Fruit fly (Drosophila melanogaster): ENCODE results near the gene CG2747.

Gene CG2747

dm6 chr3R:8027203-8027688, 3.3 kb downstream of the CG2747 start (continued):
- TF ChIP-seq dsf (GFP tag; optimal IDR thresholded peaks at IDR 0.05; ENCODE audit: borderline replicate concordance) (no peak), fru (GFP tag; optimal IDR thresholded peaks at IDR 0.05) (no peak), tai (GFP tag; optimal IDR thresholded peaks at IDR 0.05) (no peak), rgr (GFP tag; optimal IDR thresholded peaks at IDR 0.05) (peak; percentile 84), Sp1 (GFP tag; optimal IDR thresholded peaks at IDR 0.05) (peak; percentile 90)

dm6 chr3R:8026515-8026914, 4.1 kb downstream of the CG2747 start:
- no peak for TF ChIP-seq foxo (GFP tag; optimal IDR thresholded peaks at IDR 0.05)
- TF ChIP-seq ey (GFP tag; optimal IDR thresholded peaks at IDR 0.05): no peak
- TF ChIP-seq Jra (GFP tag; optimal IDR thresholded peaks at IDR 0.05): no peak
- TF ChIP-seq dsf (GFP tag; optimal IDR thresholded peaks at IDR 0.05; ENCODE audit: borderline replicate concordance): no peak

dm6 chr3R:8013121-8014009, 17.2 kb downstream of the CG2747 start, which contains the start of the genes CG10435 and Pbp95:
Gene CG10435, minus strand, starts transcription at chr3R:8013201.
Gene Pbp95, plus strand, starts transcription at chr3R:8013791.
- no peak for TF ChIP-seq fru (GFP tag; optimal IDR thresholded peaks at IDR 0.05)
- no peak for TF ChIP-seq br (GFP tag; optimal IDR thresholded peaks at IDR 0.05)
- peak; percentile 55 for TF ChIP-seq jim (GFP tag; optimal IDR thresholded peaks at IDR 0.05)
- TF ChIP-seq Dif (GFP tag; optimal IDR thresholded peaks at IDR 0.05; ENCODE audit: partially characterized antibody): peak; percentile 7
- TF ChIP-seq Vsx2 (GFP tag; optimal IDR thresholded peaks at IDR 0.05; ENCODE audit: partially characterized antibody): peak; percentile 93
- TF ChIP-seq dmrt93B (GFP tag; optimal IDR thresholded peaks at IDR 0.05): no peak
- peak; percentile 28 for TF ChIP-seq OdsH (GFP tag; optimal IDR thresholded peaks at IDR 0.05)
- TF ChIP-seq Rel (GFP tag; optimal IDR thresholded peaks at IDR 0.05): no peak
- TF ChIP-seq Rel (tag; optimal IDR thresholded peaks at IDR 0.05): no peak
- TF ChIP-seq usp (GFP tag; optimal IDR thresholded peaks at IDR 0.05): no peak
- peak; percentile 19 for TF ChIP-seq dsf (GFP tag; optimal IDR thresholded peaks at IDR 0.05; ENCODE audit: borderline replicate concordance)
- no peak for TF ChIP-seq tai (GFP tag; optimal IDR thresholded peaks at IDR 0.05)
- TF ChIP-seq Myc (optimal IDR thresholded peaks at IDR 0.05): peak; percentile 67
- peak; percentile 52 for TF ChIP-seq ey (GFP tag; optimal IDR thresholded peaks at IDR 0.05)
- TF ChIP-seq psq (GFP tag; optimal IDR thresholded peaks at IDR 0.05): peak; percentile 39
- peak; percentile 62 for TF ChIP-seq h (GFP tag; optimal IDR thresholded peaks at IDR 0.05)
- TF ChIP-seq Mio (GFP tag; optimal IDR thresholded peaks at IDR 0.05): no peak
- TF ChIP-seq Jra (GFP tag; optimal IDR thresholded peaks at IDR 0.05): no peak
- no peak for TF ChIP-seq CrebA (GFP tag; optimal IDR thresholded peaks at IDR 0.05; ENCODE audit: borderline replicate concordance)
- TF ChIP-seq sv (GFP tag; optimal IDR thresholded peaks at IDR 0.05): no peak
- TF ChIP-seq GATAd (GFP tag; optimal IDR thresholded peaks at IDR 0.05): no peak
- TF ChIP-seq lola (GFP tag; optimal IDR thresholded peaks at IDR 0.05): no peak
- no peak for TF ChIP-seq Abd-B (GFP tag; optimal IDR thresholded peaks at IDR 0.05)
- peak; percentile 86 for TF ChIP-seq Hr83 (GFP tag; optimal IDR thresholded peaks at IDR 0.05; ENCODE audit: poor library complexity, severe bottlenecking)
- peak; percentile 38 for TF ChIP-seq HLH106 (tag; optimal IDR thresholded peaks at IDR 0.05)
- peak; percentile 81 for TF ChIP-seq woc (GFP tag; optimal IDR thresholded peaks at IDR 0.05)
- no peak for TF ChIP-seq N (GFP tag; optimal IDR thresholded peaks at IDR 0.05)
- TF ChIP-seq foxo (GFP tag; optimal IDR thresholded peaks at IDR 0.05): peak in 1 of 2 experiments; percentile 72
- TF ChIP-seq Sp1 (GFP tag; optimal IDR thresholded peaks at IDR 0.05): no peak
- TF ChIP-seq Hnf4 (GFP tag; optimal IDR thresholded peaks at IDR 0.05): peak; percentile 80
- no peak for TF ChIP-seq brk (GFP tag; optimal IDR thresholded peaks at IDR 0.05)
- TF ChIP-seq Hr78 (GFP tag; optimal IDR thresholded peaks at IDR 0.05): no peak
- no peak for TF ChIP-seq Dfd (GFP tag; optimal IDR thresholded peaks at IDR 0.05)
- no peak for TF ChIP-seq pan (optimal IDR thresholded peaks at IDR 0.05)
